Worm (Caenorhabditis elegans): ENCODE results near the gene Y53G8AM.8.

The Y53G8AM.8 gene

DNA sequence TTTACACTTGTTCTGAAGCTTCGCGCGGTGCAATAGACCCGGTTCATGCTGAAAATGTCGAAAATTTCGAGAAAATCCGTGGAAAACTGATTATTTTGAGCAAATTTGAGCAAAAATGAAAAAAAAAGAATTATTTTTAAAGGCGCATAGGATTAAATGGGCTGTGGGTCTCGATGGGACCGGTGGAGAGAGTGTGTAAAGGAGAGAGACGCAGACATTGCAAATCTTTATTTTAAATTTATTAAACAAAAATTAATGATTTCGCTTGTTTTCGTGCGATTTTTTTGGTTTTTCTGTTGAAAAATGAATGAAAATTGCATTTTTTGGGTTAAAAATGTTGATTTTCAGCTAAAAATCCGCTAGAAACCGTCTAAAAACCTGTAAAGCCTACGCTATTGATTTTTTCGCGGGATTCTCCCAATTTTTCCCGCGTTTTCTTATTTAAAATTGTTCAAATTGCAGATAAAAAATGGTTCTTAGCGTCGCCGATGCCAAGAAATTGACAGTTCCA is 15.8 kb upstream of the Y53G8AM.8 start, which contains the start of the genes Y53G8AR.8 and Y53G8AR.6 (continued):
- no peak for TF ChIP-seq ces-1 (GFP tag; optimal IDR thresholded peaks at IDR 0.05)
- TF ChIP-seq nhr-11 (tag; optimal IDR thresholded peaks at IDR 0.05), result no peak
- TF ChIP-seq jun-1 (tag; optimal IDR thresholded peaks at IDR 0.05), result no peak
- no peak for TF ChIP-seq nhr-71 (tag; optimal IDR thresholded peaks at IDR 0.05)
- no peak for TF ChIP-seq ztf-4 (tag; optimal IDR thresholded peaks at IDR 0.05)
- peak; percentile 55 for TF ChIP-seq mep-1 (tag; optimal IDR thresholded peaks at IDR 0.05)
- peak; percentile 25 for TF ChIP-seq blmp-1 (tag; optimal IDR thresholded peaks at IDR 0.05)
- no peak for TF ChIP-seq lir-3 (tag; optimal IDR thresholded peaks at IDR 0.05; ENCODE audit: poor library complexity)

DNA sequence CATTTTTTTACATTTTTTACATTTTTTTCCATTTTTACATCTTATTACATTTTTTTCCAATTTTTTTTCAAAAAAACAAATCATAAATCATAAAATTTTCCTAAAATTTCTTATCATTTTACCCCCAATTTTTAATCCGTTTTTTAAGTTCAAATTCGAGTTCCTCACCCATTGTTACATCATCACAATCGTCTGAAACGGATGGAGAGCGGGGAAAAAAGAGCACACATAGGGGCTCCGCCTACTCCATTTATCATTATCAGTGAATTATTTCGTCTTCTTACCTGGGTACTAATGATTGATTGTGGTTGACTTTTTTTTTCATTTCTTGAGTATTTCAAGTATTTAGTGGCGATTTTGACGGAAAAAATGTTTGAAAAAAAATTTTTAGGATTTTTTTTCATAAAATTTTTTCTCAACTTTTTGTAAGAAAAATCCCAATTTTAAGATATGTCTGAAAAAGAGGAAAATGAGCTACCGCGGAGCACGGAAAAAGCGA is 3.4 kb upstream of the Y53G8AM.8 start, which contains the start of gene mfsd-8:
mfsd-8 (plus strand) TSS at position 449 of the 499 bp plus-strand sequence.
- TF ChIP-seq unc-86 (tag; optimal IDR thresholded peaks at IDR 0.05) (no peak), zag-1 (tag; optimal IDR thresholded peaks at IDR 0.05) (no peak), nhr-85 (tag) (no peak), pax-3 (tag; optimal IDR thresholded peaks at IDR 0.05) (no peak), nhr-71 (tag; optimal IDR thresholded peaks at IDR 0.05) (no peak), elt-2 (tag; optimal IDR thresholded peaks at IDR 0.05) (peak; percentile 84), sup-37 (GFP tag; optimal IDR thresholded peaks at IDR 0.05) (no peak), C16A3.4 (tag; optimal IDR thresholded peaks at IDR 0.05) (no peak), xbp-1 (tag; optimal IDR thresholded peaks at IDR 0.05) (no peak), nhr-237 (tag; optimal IDR thresholded peaks at IDR 0.05) (no peak), sptf-1 (tag; optimal IDR thresholded peaks at IDR 0.05) (no peak), egl-13 (tag; optimal IDR thresholded peaks at IDR 0.05) (peak; percentile 17), aha-1 (tag; optimal IDR thresholded peaks at IDR 0.05) (no peak), lin-35 (GFP tag; optimal IDR thresholded peaks at IDR 0.05) (peak in 1 of 2 experiments; percentile 11), fos-1 (tag; optimal IDR thresholded peaks at IDR 0.05) (no peak), unc-98 (GFP tag; IDR thresholded peaks at IDR 0.05) (no peak), irx-1 (tag; optimal IDR thresholded peaks at IDR 0.05) (no peak), nhr-28 (tag; optimal IDR thresholded peaks at IDR 0.05) (no peak), snu-23 (GFP tag; optimal IDR thresholded peaks at IDR 0.05) (no peak), zip-4 (GFP tag; optimal IDR thresholded peaks at IDR 0.05) (no peak)

DNA sequence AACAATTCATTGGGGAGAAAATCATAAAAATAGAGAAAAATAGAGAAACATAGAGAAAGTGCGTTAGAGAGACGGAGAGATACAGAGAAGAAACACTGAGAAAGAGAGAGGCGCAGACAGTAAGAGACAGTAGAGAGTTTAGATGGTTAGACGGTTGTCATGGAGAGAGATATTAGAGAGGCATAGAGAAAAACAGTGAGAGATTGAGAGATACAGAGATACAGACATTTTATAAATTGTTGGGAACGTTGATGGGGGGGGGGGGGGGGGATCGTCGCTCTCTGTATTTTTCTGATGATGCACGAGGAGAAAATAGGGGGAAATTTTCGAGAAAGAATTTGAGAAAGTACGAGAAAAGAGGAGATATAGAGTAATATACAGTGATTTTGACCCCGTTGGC is 794 bp upstream of the Y53G8AM.8 start:
- TF ChIP-seq hlh-4 (tag; optimal IDR thresholded peaks at IDR 0.05), result no peak
- TF ChIP-seq nhr-237 (tag; optimal IDR thresholded peaks at IDR 0.05), result peak; percentile 21
- peak; percentile 1 for TF ChIP-seq F16B12.6 (tag; optimal IDR thresholded peaks at IDR 0.05)
- TF ChIP-seq nhr-28 (tag; optimal IDR thresholded peaks at IDR 0.05), result no peak
- peak; percentile 46 for TF ChIP-seq blmp-1 (tag; optimal IDR thresholded peaks at IDR 0.05)
- peak; percentile 52 for TF ChIP-seq aha-1 (tag; optimal IDR thresholded peaks at IDR 0.05)
- TF ChIP-seq mab-9 (GFP tag; IDR thresholded peaks at IDR 0.05), result peak; percentile 66
- TF ChIP-seq unc-130 (tag; optimal IDR thresholded peaks at IDR 0.05), result no peak
- no peak for TF ChIP-seq nhr-84 (tag; optimal IDR thresholded peaks at IDR 0.05)
- TF ChIP-seq snpc-4 (tag; optimal IDR thresholded peaks at IDR 0.05), result peak; percentile 46
- TF ChIP-seq nhr-20 (tag; optimal IDR thresholded peaks at IDR 0.05), result peak; percentile 92
- TF ChIP-seq xbp-1 (tag; optimal IDR thresholded peaks at IDR 0.05), result peak; percentile 78
- TF ChIP-seq dpl-1 (GFP tag; optimal IDR thresholded peaks at IDR 0.05), result peak; percentile 52 to 69 (median 53)
- TF ChIP-seq pax-3 (tag; optimal IDR thresholded peaks at IDR 0.05), result peak; percentile 76
- no peak for TF ChIP-seq mdl-1 (tag; optimal IDR thresholded peaks at IDR 0.05)
- no peak for TF ChIP-seq Y116A8C.19 (tag; optimal IDR thresholded peaks at IDR 0.05; ENCODE audit: borderline replicate concordance)
- TF ChIP-seq ceh-63 (GFP tag; optimal IDR thresholded peaks at IDR 0.05), result no peak
- TF ChIP-seq lin-13 (GFP tag; optimal IDR thresholded peaks at IDR 0.05), result peak; percentile 66
- no peak for TF ChIP-seq nhr-12 (tag; optimal IDR thresholded peaks at IDR 0.05)
- no peak for TF ChIP-seq fkh-10 (GFP tag; optimal IDR thresholded peaks at IDR 0.05)
- no peak for TF ChIP-seq egl-27 (tag; optimal IDR thresholded peaks at IDR 0.05)
- peak; percentile 64 for TF ChIP-seq sup-37 (GFP tag; optimal IDR thresholded peaks at IDR 0.05)
- peak; percentile 72 for TF ChIP-seq isw-1 (GFP tag; IDR thresholded peaks at IDR 0.05)
- no peak for TF ChIP-seq lir-3 (tag; optimal IDR thresholded peaks at IDR 0.05; ENCODE audit: poor library complexity)
- no peak for TF ChIP-seq efl-3 (GFP tag; optimal IDR thresholded peaks at IDR 0.05)
- no peak; the same call in 1 of the 2 replicates for TF ChIP-seq unc-98 (GFP tag; IDR thresholded peaks at IDR 0.05)
- peak in 3 of 6 experiments; percentile 2 to 68 (median 44) for TF ChIP-seq elt-3 (tag; optimal IDR thresholded peaks at IDR 0.05)
- no peak for TF ChIP-seq lin-15B (tag; optimal IDR thresholded peaks at IDR 0.05)
- no peak for TF ChIP-seq hpl-2 (GFP tag; optimal IDR thresholded peaks at IDR 0.05)
- peak; percentile 99 for TF ChIP-seq nhr-85 (tag)
- TF ChIP-seq ztf-11 (tag; optimal IDR thresholded peaks at IDR 0.05), result peak in 1 of 2 experiments; percentile 71

Data from whole organism, L1 larva.